Fruit fly (Drosophila melanogaster) S2 (cell line): ENCODE data around the gene Doa.

Experiments
- CG8478 ChIP-seq: fragments of >200 bp; optimal IDR thresholded peaks from 2 replicates; lab custom pipeline; 2018
- CTCF ChIP-seq, 2 experiments: fragments of >200 bp; optimal IDR thresholded peaks; 2 replicates each; lab custom pipeline; 2018

DNA sequence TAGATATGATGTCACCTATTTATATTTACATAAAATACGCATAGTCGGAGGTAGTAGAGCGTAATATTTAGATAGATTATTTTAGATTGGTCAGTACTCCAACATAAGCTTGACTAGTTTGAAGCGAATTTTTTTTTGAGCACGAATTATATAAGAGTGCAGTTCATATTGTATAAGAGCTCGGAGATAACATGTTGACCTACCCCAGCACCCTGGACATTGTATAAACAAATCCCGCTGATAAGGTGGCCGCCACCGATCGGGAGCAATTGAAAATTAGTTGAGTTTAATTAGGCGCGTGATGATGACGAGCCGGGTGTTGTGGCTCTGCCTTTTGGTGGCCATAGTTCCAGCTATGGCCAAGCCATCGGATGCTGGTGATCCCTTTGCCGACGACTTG lies 12.5 kb upstream of the Doa start, which contains the start of gene Nepl18:
- TF ChIP-seq CTCF (optimal IDR thresholded peaks at IDR 0.05; lab: Kevin White, UChicago) (no peak), CG8478 (lab: Kevin White, UChicago) (no peak)
